Fruit fly (Drosophila melanogaster): ENCODE data around the gene Iyd.
"Not testable (repeated sequence)": the region's sequence is repeated elsewhere in the genome, so short reads cannot be mapped to it uniquely, and the experiment has no call there.

The Iyd gene

DNA sequence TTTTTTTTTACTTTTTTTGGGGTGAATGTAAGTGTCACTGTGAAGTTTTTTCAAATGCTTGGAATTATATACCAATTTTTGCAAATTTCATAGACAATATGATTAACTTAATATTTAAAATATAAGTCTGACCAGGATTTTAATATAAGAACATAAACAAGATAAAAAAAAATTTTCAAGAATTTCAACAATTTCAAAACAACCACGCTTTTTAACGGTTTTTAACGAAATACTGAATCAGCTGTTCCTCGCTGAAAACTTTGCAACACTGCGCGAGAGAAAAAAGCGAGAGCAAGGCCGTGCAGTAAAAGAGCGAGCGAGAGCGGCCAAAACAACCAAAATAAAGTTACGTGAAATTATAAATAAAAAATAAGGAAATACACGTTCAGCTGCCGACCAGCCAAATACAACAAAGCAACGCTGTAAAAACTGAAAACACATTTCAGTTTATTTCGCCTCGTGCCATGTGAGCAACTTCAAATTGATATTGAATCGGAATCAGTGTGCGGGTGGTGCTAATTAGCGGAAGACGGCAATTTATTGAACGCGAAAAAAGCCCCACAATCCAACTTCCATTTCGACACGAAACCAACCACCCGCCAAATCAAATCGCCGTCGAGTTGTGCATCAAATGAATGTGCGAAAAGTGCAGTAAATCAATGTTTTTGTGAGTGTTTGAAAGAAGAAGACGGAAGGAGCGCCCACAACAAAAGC lies at the start of gene Iyd, which contains the start of the genes CG46439 and CG33947:
Gene Iyd (minus strand): TSS at position 51 of the 714 bp plus-strand sequence.
Gene CG46439 (minus strand): TSS at position 51 of the 714 bp plus-strand sequence.
Gene CG33947 (plus strand): TSS at position 302 of the 714 bp plus-strand sequence.
- TF ChIP-seq pan (optimal IDR thresholded peaks at IDR 0.05), result no peak

DNA sequence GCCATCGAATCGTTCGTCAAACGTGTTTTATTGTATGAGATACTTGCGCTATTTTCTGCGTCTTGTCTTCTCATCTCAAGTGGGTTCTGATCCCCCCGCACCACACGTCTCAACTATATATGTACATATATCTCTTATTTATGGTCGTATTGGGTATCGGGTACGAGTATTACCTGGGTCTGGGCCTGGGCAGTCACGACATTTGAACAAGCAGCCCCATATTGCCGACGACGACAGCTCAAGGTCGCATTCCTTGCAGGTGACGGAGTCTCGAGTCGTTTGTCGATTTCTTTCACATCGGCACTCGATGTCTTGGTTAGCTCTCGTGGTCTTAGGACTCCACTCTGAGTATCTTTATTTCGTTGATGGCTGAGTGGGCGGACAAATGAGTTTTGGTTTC lies 49.0 kb upstream of the Iyd start:
- TF ChIP-seq pan (optimal IDR thresholded peaks at IDR 0.05) (no peak), usp (GFP tag; optimal IDR thresholded peaks at IDR 0.05) (no peak), CG8478 (optimal IDR thresholded peaks at IDR 0.05) (no peak), Dll (optimal IDR thresholded peaks at IDR 0.05) (no peak), psq (optimal IDR thresholded peaks at IDR 0.05) (no peak), EcR (GFP tag; optimal IDR thresholded peaks at IDR 0.05) (no peak)

DNA sequence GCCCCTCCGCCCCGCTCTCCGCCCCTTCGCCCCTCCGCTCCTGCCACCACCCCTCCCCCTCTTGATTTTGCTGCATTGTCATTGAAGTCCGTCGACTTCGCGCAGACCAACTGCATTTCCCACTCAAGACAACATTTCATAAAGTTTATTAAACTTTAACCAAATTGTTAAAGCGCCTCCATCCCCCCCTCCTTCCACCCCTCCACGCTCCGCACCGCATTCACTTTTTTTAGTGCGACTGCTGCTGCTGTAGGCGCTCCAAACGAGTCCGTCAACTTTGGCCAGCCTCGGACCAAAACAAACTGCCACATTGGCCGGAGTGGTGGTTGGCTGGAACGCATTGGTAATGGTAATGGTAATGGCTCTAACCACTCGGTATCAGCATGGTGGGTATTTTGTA lies 42.8 kb upstream of the Iyd start:
- TF ChIP-seq Dll (optimal IDR thresholded peaks at IDR 0.05) (no peak), pan (optimal IDR thresholded peaks at IDR 0.05) (no peak), psq (optimal IDR thresholded peaks at IDR 0.05) (no peak), CG8478 (optimal IDR thresholded peaks at IDR 0.05) (no peak), EcR (GFP tag; optimal IDR thresholded peaks at IDR 0.05) (no peak), usp (GFP tag; optimal IDR thresholded peaks at IDR 0.05) (no peak)

DNA sequence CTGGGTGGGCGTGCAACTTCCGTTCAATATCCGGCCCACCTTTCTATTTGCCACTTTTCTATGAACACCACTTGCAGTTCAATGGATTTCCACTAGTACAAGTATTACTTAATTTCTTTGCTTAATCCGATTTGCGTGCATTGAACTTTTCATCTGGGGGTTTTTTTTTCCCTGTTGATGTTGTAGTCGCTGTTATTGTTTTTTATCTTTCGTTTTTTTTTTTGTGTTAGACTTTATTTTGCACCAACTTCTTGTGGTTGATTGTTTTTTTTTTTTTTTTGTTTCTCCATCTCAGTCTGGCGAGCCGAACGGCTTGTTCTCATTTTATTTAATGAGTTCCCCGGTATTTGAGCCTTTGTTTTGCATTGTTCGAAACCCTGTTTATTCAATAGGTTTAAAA lies 40.3 kb upstream of the Iyd start:
- TF ChIP-seq psq (optimal IDR thresholded peaks at IDR 0.05) (no peak), usp (GFP tag; optimal IDR thresholded peaks at IDR 0.05) (no peak)

DNA sequence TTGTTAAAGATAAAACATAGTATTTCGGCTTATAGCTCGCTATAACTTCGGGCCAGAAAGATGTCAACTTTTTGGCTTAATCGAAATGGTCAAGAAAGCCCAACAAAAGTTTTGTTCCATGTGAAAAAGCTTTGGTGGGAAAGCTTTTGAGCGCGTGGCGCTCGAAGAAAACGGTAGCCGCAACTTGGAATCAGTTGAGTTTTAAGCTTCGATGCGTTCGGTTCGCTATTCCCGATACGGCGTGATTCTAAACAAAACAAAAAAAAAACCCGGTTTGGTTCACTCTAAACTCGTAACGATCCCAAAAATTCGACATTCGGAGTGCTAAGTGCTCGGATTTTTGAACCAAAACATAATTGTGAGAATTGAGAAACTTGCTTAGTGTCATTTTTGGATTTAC lies 39.8 kb upstream of the Iyd start, which contains the start of gene IRSp53:
Gene IRSp53 (plus strand): TSS at position 204 of the 400 bp plus-strand sequence.
- TF ChIP-seq Dll (optimal IDR thresholded peaks at IDR 0.05), result no peak
- TF ChIP-seq EcR (GFP tag; optimal IDR thresholded peaks at IDR 0.05), result no peak
- TF ChIP-seq usp (GFP tag; optimal IDR thresholded peaks at IDR 0.05), result no peak
- TF ChIP-seq pan (optimal IDR thresholded peaks at IDR 0.05), result no peak
- no peak for TF ChIP-seq CG8478 (optimal IDR thresholded peaks at IDR 0.05)
- TF ChIP-seq psq (optimal IDR thresholded peaks at IDR 0.05), result no peak

DNA sequence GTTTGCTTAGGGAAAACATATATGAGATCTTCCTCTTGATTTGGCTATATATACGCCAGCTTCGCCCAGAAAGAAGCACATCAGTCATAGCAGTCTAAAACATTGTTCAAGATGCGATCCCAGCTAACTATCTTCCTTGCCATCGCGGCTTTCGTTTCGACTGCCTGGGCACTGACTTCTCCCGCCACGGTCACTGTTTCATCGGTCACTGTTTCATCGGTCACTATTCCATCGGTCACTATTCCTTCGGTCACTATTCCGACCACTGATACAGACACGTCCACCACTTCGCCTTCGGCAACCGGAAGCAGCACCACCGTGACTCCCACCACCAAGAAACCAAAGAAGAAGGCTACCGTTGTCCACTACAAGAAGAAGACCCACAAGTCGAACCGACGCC lies 38.8 kb upstream of the Iyd start, which contains the start of gene CG14143:
Gene CG14143 (plus strand): TSS at position 102 of the 400 bp plus-strand sequence.
- TF ChIP-seq psq (optimal IDR thresholded peaks at IDR 0.05); EcR (GFP tag; optimal IDR thresholded peaks at IDR 0.05); Dll (optimal IDR thresholded peaks at IDR 0.05): not testable (repeated sequence)

DNA sequence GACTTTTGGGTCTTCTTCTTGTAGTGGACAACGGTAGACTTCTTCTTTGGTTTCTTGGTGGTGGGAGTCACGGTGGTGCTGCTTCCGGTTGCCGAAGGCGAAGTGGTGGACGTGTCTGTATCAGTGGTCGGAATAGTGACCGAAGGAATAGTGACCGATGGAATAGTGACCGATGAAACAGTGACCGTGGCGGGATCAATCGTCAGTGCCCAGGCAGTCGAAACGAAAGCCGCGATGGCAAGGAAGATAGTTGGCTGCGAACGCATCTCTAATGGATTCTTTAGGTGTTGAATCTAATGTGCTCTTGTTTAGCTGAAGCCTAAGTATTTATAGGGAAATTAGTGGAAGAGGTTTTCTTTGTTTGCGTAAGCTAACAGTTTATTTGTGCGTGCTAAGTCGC lies 36.0 kb upstream of the Iyd start, which contains the start of gene CG32074:
Gene CG32074 (minus strand): TSS at position 268 of the 400 bp plus-strand sequence.
- TF ChIP-seq Dll (optimal IDR thresholded peaks at IDR 0.05); usp (GFP tag; optimal IDR thresholded peaks at IDR 0.05); pan (optimal IDR thresholded peaks at IDR 0.05): not testable (repeated sequence)

DNA sequence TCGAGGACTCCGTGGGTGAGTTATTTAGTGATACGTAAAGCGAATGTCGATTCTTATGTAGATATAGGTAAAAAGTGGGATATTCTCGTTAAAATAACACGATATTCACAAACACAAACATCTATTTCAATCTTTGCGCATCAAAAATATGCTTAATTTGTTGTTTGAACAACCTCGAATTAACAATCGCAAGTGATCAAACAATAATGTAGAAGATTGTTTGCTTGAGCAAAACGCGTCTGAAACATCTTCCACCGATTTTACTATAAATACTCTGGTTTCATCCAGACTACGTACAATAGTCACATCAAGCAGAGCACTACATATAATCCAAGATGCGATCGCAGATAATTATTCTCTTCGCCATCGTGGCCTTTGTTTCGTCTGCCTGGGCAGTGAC lies 34.5 kb upstream of the Iyd start, which contains the start of gene nol:
Gene nol (plus strand): TSS at position 301 of the 400 bp plus-strand sequence.
- TF ChIP-seq Dll (optimal IDR thresholded peaks at IDR 0.05) (no peak), psq (optimal IDR thresholded peaks at IDR 0.05) (no peak), CG8478 (optimal IDR thresholded peaks at IDR 0.05) (no peak), usp (GFP tag; optimal IDR thresholded peaks at IDR 0.05) (no peak)

DNA sequence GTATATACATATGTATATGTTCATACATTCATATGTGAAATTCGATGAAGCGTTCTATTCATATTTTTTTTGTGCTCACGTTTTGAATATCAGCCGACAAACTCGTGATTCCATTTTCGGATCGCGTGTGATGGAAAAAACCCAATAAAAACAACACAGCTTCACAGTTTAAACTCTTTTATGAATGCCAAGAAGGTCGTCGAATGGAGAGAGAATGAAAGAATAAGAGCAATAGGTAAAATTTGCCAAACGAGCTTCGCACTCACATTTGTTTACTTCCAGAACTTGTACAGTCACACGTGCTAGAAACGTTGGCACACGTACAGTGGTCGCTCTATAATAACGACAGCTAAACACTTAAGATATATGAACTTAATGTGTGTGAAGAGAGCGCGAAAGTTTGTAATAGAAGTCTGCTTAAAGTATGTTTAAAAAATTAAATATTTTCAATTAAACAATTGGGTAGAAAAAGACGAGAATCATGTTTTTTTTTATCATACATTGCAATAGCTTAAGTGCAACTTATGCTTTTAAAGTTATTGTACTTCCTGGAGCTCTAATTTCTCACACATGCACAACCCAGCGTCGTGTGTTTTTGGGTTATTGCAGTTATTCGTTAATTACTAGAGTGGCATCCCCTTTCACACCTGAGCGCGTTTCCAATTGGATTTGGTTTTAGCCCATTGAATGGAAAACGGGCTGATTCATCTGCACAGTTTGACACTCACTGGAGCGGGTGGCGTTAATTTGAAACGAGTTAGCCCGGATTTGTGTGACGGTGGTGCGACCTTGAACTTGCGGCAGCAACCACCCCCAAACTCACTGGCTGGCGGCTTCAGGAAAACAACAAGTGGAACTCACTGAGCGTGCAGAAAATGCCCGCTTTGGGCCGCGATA lies 29.8 kb upstream of the Iyd start:
- no peak for TF ChIP-seq EcR (GFP tag; optimal IDR thresholded peaks at IDR 0.05)
- TF ChIP-seq usp (GFP tag; optimal IDR thresholded peaks at IDR 0.05), result no peak
- no peak for TF ChIP-seq psq (optimal IDR thresholded peaks at IDR 0.05)
- TF ChIP-seq pan (optimal IDR thresholded peaks at IDR 0.05), result no peak
- no peak for TF ChIP-seq CG8478 (optimal IDR thresholded peaks at IDR 0.05)
- TF ChIP-seq Dll (optimal IDR thresholded peaks at IDR 0.05), result no peak

DNA sequence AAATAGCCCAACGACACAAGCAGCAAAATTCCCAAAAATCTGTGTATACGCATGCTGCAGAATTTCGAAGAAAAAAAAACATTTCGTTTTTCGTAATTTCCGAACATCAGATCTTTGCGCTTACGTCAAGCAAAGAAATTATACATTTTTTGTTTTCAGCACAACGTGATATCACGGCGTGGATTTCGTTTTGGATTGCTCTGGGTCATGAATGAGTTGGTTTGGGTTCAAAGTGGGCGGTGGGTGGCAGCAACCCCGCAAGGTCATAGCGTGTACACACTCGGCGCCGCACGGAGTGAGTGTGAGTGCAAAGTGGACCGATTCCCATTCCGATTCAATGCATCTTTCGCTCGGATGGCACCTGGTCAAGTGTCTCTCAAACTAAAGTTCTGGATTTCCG lies 28.8 kb upstream of the Iyd start:
- no peak for TF ChIP-seq CG8478 (optimal IDR thresholded peaks at IDR 0.05)
- no peak for TF ChIP-seq EcR (GFP tag; optimal IDR thresholded peaks at IDR 0.05)
- no peak for TF ChIP-seq Dll (optimal IDR thresholded peaks at IDR 0.05)
- TF ChIP-seq usp (GFP tag; optimal IDR thresholded peaks at IDR 0.05), result no peak
- TF ChIP-seq pan (optimal IDR thresholded peaks at IDR 0.05), result no peak
- no peak for TF ChIP-seq psq (optimal IDR thresholded peaks at IDR 0.05)

DNA sequence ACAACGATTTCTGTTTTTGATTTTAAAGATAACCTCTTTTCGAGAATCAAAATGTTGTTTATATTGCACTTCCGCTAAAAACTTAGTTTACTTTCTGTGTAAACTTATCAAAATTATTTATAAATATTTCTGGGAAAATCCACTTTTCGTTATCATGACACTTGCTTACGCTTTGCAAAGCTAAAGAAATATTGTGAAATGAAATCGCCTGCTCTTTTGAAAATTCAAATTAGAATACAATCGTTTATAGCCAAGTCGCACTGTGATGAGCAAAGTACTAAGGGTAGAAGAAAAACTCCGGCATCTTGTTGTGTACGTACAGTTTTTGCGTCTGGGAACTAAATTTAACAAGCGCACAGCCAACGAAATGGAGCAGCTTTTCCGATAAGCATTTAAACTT lies 28.4 kb upstream of the Iyd start:
- no peak for TF ChIP-seq CG8478 (optimal IDR thresholded peaks at IDR 0.05)
- TF ChIP-seq pan (optimal IDR thresholded peaks at IDR 0.05), result no peak
- TF ChIP-seq Dll (optimal IDR thresholded peaks at IDR 0.05), result no peak
- no peak for TF ChIP-seq EcR (GFP tag; optimal IDR thresholded peaks at IDR 0.05)
- TF ChIP-seq psq (optimal IDR thresholded peaks at IDR 0.05), result no peak
- no peak for TF ChIP-seq usp (GFP tag; optimal IDR thresholded peaks at IDR 0.05)

DNA sequence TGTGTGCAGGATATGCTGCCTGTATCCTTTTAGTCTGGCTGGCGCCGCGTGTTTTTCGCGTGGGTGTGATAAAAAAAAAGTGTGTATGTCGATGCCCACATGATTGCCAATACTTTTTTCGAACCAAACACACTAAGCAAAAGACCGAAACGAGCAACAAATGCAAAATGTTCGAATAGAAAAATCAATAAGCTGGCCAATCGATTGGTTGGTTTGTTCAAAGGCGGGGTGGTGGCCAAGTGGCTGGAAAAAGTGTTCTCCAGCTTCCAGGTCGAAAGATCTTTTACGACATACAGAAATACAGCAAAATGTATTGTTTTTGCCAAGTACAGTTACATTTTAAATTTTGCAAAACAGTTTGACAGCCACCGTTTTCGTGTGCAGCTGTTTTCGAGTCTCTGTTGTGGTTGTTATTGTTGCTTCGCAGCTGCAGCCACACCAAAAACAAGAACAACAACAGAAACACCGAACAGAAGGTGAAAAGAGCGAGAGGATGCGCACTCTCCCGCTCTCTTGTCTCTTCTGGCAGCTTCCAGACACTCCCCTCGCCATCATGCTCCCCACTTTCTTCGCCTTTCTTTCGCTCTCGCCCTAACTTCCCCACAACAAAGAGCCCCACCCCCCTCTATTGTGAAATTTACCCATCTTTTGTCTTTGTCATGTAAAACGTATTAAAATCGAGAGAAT lies 27.7 kb upstream of the Iyd start:
- TF ChIP-seq Dll (optimal IDR thresholded peaks at IDR 0.05) (peak; percentile 90), EcR (GFP tag; optimal IDR thresholded peaks at IDR 0.05) (no peak)

All from whole organism.